Worm (Caenorhabditis elegans): ENCODE data around the gene T25E12.6.

ce11 chrV:16759937-16760336 is 17.7 kb downstream of the T25E12.6 start:
- TF ChIP-seq unc-39 (tag; optimal IDR thresholded peaks at IDR 0.05): no peak
- TF ChIP-seq elt-3 (tag; optimal IDR thresholded peaks at IDR 0.05): no peak
- TF ChIP-seq mbf-1 (tag; optimal IDR thresholded peaks at IDR 0.05): no peak
- TF ChIP-seq lin-11 (tag; optimal IDR thresholded peaks at IDR 0.05): no peak
- TF ChIP-seq mdl-1 (tag; optimal IDR thresholded peaks at IDR 0.05): no peak
- TF ChIP-seq nhr-129 (tag; optimal IDR thresholded peaks at IDR 0.05): no peak
- no peak for TF ChIP-seq egl-27 (tag; optimal IDR thresholded peaks at IDR 0.05)
